Worm (Caenorhabditis elegans) whole organism, young adult: ENCODE results near the gene cpna-5.

Experiments
- B0019.2 ChIP-seq: fragments of 200-800 bp; sonication (Bioruptor generic); conservative IDR thresholded peaks from 2 replicates; pipeline ENCODE4 v1.3.6; 2022; ENCODE audit warnings: missing genetic modification reagents, missing genetic modification characterization, missing compliant biosample characterization
- B0035.1 ChIP-seq: sonication (generic microtip); optimal IDR thresholded peaks from 2 replicates; lab custom pipeline; 2016; ENCODE audit warnings: missing genetic modification characterization, mild to moderate bottlenecking, missing compliant biosample characterization, missing genotype, missing genetic modification reagents
- B0261.1 ChIP-seq: sonication (generic microtip); optimal IDR thresholded peaks from 2 replicates; lab custom pipeline; 2016; ENCODE audit warnings: mild to moderate bottlenecking, missing genetic modification characterization, moderate library complexity, missing compliant biosample characterization
- F23B12.7 ChIP-seq: sonication (generic microtip); optimal IDR thresholded peaks from 2 replicates; lab custom pipeline; 2017; ENCODE audit warnings: missing genetic modification characterization, mild to moderate bottlenecking, missing compliant biosample characterization, antibody characterized with exemption, moderate library complexity; ENCODE audit not compliant: insufficient read depth
- F57C9.4 ChIP-seq: sonication (generic microtip); optimal IDR thresholded peaks from 2 replicates; lab custom pipeline; 2017; ENCODE audit warnings: mild to moderate bottlenecking, missing genetic modification characterization, missing compliant biosample characterization
- K12H6.12 ChIP-seq: fragments of 200-800 bp; sonication (Bioruptor generic); optimal IDR thresholded peaks from 2 replicates; lab custom pipeline; 2018; ENCODE audit warnings: mild to moderate bottlenecking, missing genetic modification characterization, missing compliant biosample characterization
- T26A5.8 ChIP-seq: sonication (generic microtip); optimal IDR thresholded peaks from 2 replicates; lab custom pipeline; 2016; ENCODE audit warnings: missing genetic modification characterization, missing compliant biosample characterization
- ZK185.1 ChIP-seq: sonication (generic microtip); optimal IDR thresholded peaks from 2 replicates; lab custom pipeline; 2016; ENCODE audit warnings: mild to moderate bottlenecking, missing genetic modification characterization, missing compliant biosample characterization; ENCODE audit not compliant: poor library complexity, severe bottlenecking
- atf-7 ChIP-seq: sonication (generic microtip); optimal IDR thresholded peaks from 2 replicates; lab custom pipeline; 2017; ENCODE audit warnings: mild to moderate bottlenecking, missing genetic modification characterization, missing compliant biosample characterization
- attf-3 ChIP-seq: fragments of 200-800 bp; sonication (Bioruptor generic); conservative IDR thresholded peaks from 2 replicates; pipeline ENCODE4 v1.3.6; 2022; ENCODE audit warnings: missing genetic modification reagents, missing genetic modification characterization, missing compliant biosample characterization
- attf-5 ChIP-seq: fragments of 200-800 bp; sonication (Bioruptor generic); optimal IDR thresholded peaks from 2 replicates; lab custom pipeline; 2018; ENCODE audit warnings: mild to moderate bottlenecking, missing genetic modification characterization, missing compliant biosample characterization
- attf-6 ChIP-seq: fragments of 200-800 bp; sonication (Bioruptor generic); IDR thresholded peaks from 2 replicates; pipeline ENCODE4 v1.3.6; 2022; ENCODE audit warnings: missing genetic modification reagents, missing genetic modification characterization, missing compliant biosample characterization
- bed-2 ChIP-seq: fragments of 200-800 bp; sonication (Bioruptor generic); IDR thresholded peaks from 2 replicates; pipeline ENCODE4 v1.3.6; 2022; ENCODE audit warnings: missing genetic modification reagents, missing genetic modification characterization, missing compliant biosample characterization
- ccch-3 ChIP-seq: fragments of 200-800 bp; sonication (Bioruptor generic); optimal IDR thresholded peaks from 2 replicates; lab custom pipeline; 2018; ENCODE audit warnings: mild to moderate bottlenecking, missing genetic modification characterization, missing compliant biosample characterization
- cebp-1 ChIP-seq, 2 experiments: fragments of 200-800 bp in 1 of 2; sonication (Bioruptor generic) in 1 of 2; sonication (generic microtip) in 1 of 2; IDR thresholded peaks in 1 of 2; optimal IDR thresholded peaks in 1 of 2; 2 replicates each; pipeline versions ENCODE4 v1.3.6 to Lab custom; 2017 to 2022; ENCODE audit warnings: missing compliant biosample characterization in 2 of 2, missing genetic modification characterization in 2 of 2, mild to moderate bottlenecking in 1 of 2, missing genetic modification reagents in 1 of 2, moderate library complexity in 1 of 2
- cebp-2 ChIP-seq: fragments of 200-800 bp; sonication (Bioruptor generic); IDR thresholded peaks from 2 replicates; pipeline ENCODE4 v1.3.6; 2022; ENCODE audit warnings: missing genetic modification characterization, missing compliant biosample characterization
- ceh-27 ChIP-seq: fragments of 200-800 bp; sonication (Bioruptor generic); optimal IDR thresholded peaks from 2 replicates; lab custom pipeline; 2018; ENCODE audit warnings: mild to moderate bottlenecking, missing genetic modification characterization, moderate library complexity, missing compliant biosample characterization
- ceh-91 ChIP-seq: fragments of 200-800 bp; sonication (Bioruptor generic); IDR thresholded peaks from 2 replicates; pipeline ENCODE4 v1.3.6; 2022; ENCODE audit warnings: missing genetic modification reagents, missing genetic modification characterization, missing compliant biosample characterization
- chd-7 ChIP-seq: sonication (generic microtip); optimal IDR thresholded peaks from 2 replicates; lab custom pipeline; 2016; ENCODE audit warnings: mild to moderate bottlenecking, missing genetic modification characterization, moderate library complexity, missing compliant biosample characterization
- dpff-1 ChIP-seq: sonication (generic microtip); optimal IDR thresholded peaks from 2 replicates; lab custom pipeline; 2017; ENCODE audit warnings: mild to moderate bottlenecking, missing genetic modification characterization, missing compliant biosample characterization
- efl-1 ChIP-seq: fragments of 150-350 bp; optimal IDR thresholded peaks from 2 replicates; lab custom pipeline; 2014; ENCODE audit warnings: missing biosample characterization, missing genetic modification reagents, missing genetic modification characterization
- egl-18 ChIP-seq: fragments of 200-800 bp; sonication (Bioruptor generic); IDR thresholded peaks from 2 replicates; pipeline ENCODE4 v1.3.6; 2022; ENCODE audit warnings: missing genetic modification reagents, missing genetic modification characterization, missing compliant biosample characterization
- hlh-12 ChIP-seq: sonication (generic microtip); optimal IDR thresholded peaks from 2 replicates; lab custom pipeline; 2016; ENCODE audit warnings: missing genetic modification characterization, missing compliant biosample characterization
- hlh-26 ChIP-seq: fragments of 200-800 bp; sonication (Bioruptor generic); conservative IDR thresholded peaks from 2 replicates; pipeline ENCODE4 v1.3.6; 2022; ENCODE audit warnings: missing genetic modification reagents, missing genetic modification characterization, missing compliant biosample characterization
- hmg-1.2 ChIP-seq: fragments of 200-800 bp; sonication (Bioruptor generic); IDR thresholded peaks from 2 replicates; pipeline ENCODE4 v1.3.6; 2022; ENCODE audit warnings: missing genetic modification reagents, missing genetic modification characterization, missing compliant biosample characterization
- hmg-20 ChIP-seq: fragments of 200-800 bp; sonication (Bioruptor generic); IDR thresholded peaks from 2 replicates; pipeline ENCODE4 v1.3.6; 2022; ENCODE audit warnings: missing genetic modification reagents, missing genetic modification characterization, missing compliant biosample characterization
- hrde-1 ChIP-seq: sonication (generic microtip); optimal IDR thresholded peaks from 2 replicates; lab custom pipeline; 2016; ENCODE audit warnings: missing genetic modification characterization, mild to moderate bottlenecking, missing compliant biosample characterization, moderate library complexity, missing genotype, missing genetic modification reagents, borderline replicate concordance
- let-526 ChIP-seq: fragments of 200-800 bp; sonication (Bioruptor generic); IDR thresholded peaks from 2 replicates; pipeline ENCODE4 v1.3.6; 2022; ENCODE audit warnings: missing genetic modification reagents, missing genetic modification characterization, missing compliant biosample characterization
- lin-26 ChIP-seq: fragments of 200-800 bp; sonication (Bioruptor generic); IDR thresholded peaks from 2 replicates; pipeline ENCODE4 v1.3.6; 2022; ENCODE audit warnings: missing genetic modification reagents, missing genetic modification characterization, missing compliant biosample characterization
- lin-35 ChIP-seq, 3 experiments: fragments of 150-350 bp in 2 of 3; sonication (generic microtip) in 1 of 3; optimal IDR thresholded peaks; 2 replicates each; lab custom pipeline; 2014 to 2018; ENCODE audit warnings: missing biosample characterization in 3 of 3, missing genetic modification characterization in 3 of 3, missing genetic modification reagents in 3 of 3
- madf-10 ChIP-seq: sonication (generic microtip); optimal IDR thresholded peaks from 2 replicates; lab custom pipeline; 2016; ENCODE audit warnings: mild to moderate bottlenecking, missing genetic modification characterization, missing compliant biosample characterization
- madf-3 ChIP-seq: fragments of 200-800 bp; sonication (Bioruptor generic); IDR thresholded peaks from 2 replicates; pipeline ENCODE4 v1.3.6; 2022; ENCODE audit warnings: missing genetic modification reagents, missing genetic modification characterization, missing compliant biosample characterization
- madf-6 ChIP-seq: fragments of 200-800 bp; sonication (Bioruptor generic); IDR thresholded peaks from 2 replicates; pipeline ENCODE4 v1.3.6; 2022; ENCODE audit warnings: missing genetic modification reagents, missing genetic modification characterization, missing compliant biosample characterization
- madf-8 ChIP-seq: fragments of 200-800 bp; sonication (Bioruptor generic); conservative IDR thresholded peaks from 2 replicates; pipeline ENCODE4 v1.3.6; 2022; ENCODE audit warnings: missing genetic modification reagents, missing genetic modification characterization, missing compliant biosample characterization
- mcd-1 ChIP-seq: fragments of 200-800 bp; sonication (Bioruptor generic); IDR thresholded peaks from 2 replicates; pipeline ENCODE4 v1.3.6; 2022; ENCODE audit warnings: missing genetic modification reagents, missing genetic modification characterization, missing compliant biosample characterization
- mes-4 ChIP-seq: sonication (generic microtip); optimal IDR thresholded peaks from 2 replicates; lab custom pipeline; 2016; ENCODE audit warnings: missing genotype, missing genetic modification characterization, missing compliant biosample characterization
- nhr-179 ChIP-seq: sonication (generic microtip); optimal IDR thresholded peaks from 2 replicates; lab custom pipeline; 2016; ENCODE audit warnings: mild to moderate bottlenecking, missing genetic modification characterization, missing compliant biosample characterization
- repo-1 ChIP-seq: sonication (generic microtip); optimal IDR thresholded peaks from 2 replicates; lab custom pipeline; 2017; ENCODE audit warnings: mild to moderate bottlenecking, missing genetic modification characterization, missing compliant biosample characterization
- sea-2 ChIP-seq: fragments of 200-800 bp; sonication (Bioruptor generic); IDR thresholded peaks from 2 replicates; pipeline ENCODE4 v1.3.6; 2022; ENCODE audit warnings: missing genetic modification characterization, missing compliant biosample characterization
- somi-1 ChIP-seq: fragments of 200-800 bp; sonication (Bioruptor generic); optimal IDR thresholded peaks from 2 replicates; lab custom pipeline; 2018; ENCODE audit warnings: mild to moderate bottlenecking, missing genetic modification characterization, missing compliant biosample characterization
- tbp1 ChIP-seq: fragments of 200-800 bp; sonication (Bioruptor generic); optimal IDR thresholded peaks from 2 replicates; lab custom pipeline; 2018; ENCODE audit warnings: mild to moderate bottlenecking, missing genetic modification characterization, missing compliant biosample characterization
- unc-62 ChIP-seq: fragments of 150-350 bp; optimal IDR thresholded peaks from 2 replicates; lab custom pipeline; 2014; ENCODE audit warnings: missing biosample characterization, missing genetic modification reagents, missing genetic modification characterization
- zfh-2 ChIP-seq: fragments of 200-800 bp; sonication (Bioruptor generic); conservative IDR thresholded peaks from 2 replicates; pipeline ENCODE4 v1.3.6; 2022; ENCODE audit warnings: missing genetic modification reagents, missing genetic modification characterization, missing compliant biosample characterization
- ztf-18 ChIP-seq: sonication (generic microtip); optimal IDR thresholded peaks from 2 replicates; lab custom pipeline; 2016; ENCODE audit warnings: missing genotype, mild to moderate bottlenecking, missing genetic modification characterization, missing compliant biosample characterization
- ztf-25 ChIP-seq: fragments of 200-800 bp; sonication (Bioruptor generic); IDR thresholded peaks from 2 replicates; pipeline ENCODE4 v1.3.6; 2022; ENCODE audit warnings: missing genetic modification reagents, missing genetic modification characterization, missing compliant biosample characterization
- ztf-28 ChIP-seq: fragments of 200-800 bp; sonication (Bioruptor generic); IDR thresholded peaks from 2 replicates; pipeline ENCODE4 v1.3.6; 2022; ENCODE audit warnings: missing genetic modification reagents, missing genetic modification characterization, missing compliant biosample characterization
- ztf-3 ChIP-seq: fragments of 200-800 bp; sonication (Bioruptor generic); optimal IDR thresholded peaks from 2 replicates; lab custom pipeline; 2018; ENCODE audit warnings: mild to moderate bottlenecking, missing genetic modification characterization, missing compliant biosample characterization

cpna-5 gene

DNA sequence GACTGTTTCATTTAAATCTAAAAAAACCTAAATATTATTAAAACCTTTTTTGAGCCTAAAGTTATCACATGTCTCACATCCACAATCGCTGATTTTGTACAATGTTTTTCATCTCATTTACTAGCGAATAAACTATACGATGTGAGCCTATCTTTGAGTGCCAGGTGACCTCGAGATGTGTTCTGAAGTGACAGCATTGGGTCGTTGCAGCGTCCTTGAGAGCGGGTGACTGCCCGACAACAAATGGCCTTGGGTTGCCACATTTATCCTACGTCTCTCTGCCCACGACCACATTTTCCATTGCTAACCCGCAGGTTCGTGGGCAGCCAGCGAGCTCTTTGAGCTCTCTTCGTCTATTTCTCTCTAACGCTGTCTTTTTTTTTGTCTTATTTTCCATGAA, 51.4 kb downstream of the cpna-5 start, which contains the start of gene lir-2 (continued):
- TF ChIP-seq madf-6, result 0 out of 2 replicates have a peak, but pooled peaks have one; percentile 19
- no peak for TF ChIP-seq mcd-1 (GFP tag; lab: Robert Waterston, UW)
- TF ChIP-seq zfh-2 (GFP tag; lab: Robert Waterston, UW), result 0 out of 2 replicates have a peak, but pooled peaks have one; percentile 22
- TF ChIP-seq ccch-3 (GFP tag; lab: Kevin White, UChicago), result no peak
- TF ChIP-seq ceh-91 (GFP tag; lab: Robert Waterston, UW), result no peak
- peak; percentile 29; the same call in 1 of the 2 replicates for TF ChIP-seq hmg-1.2
- TF ChIP-seq attf-5, result no peak
- no peak for TF ChIP-seq cebp-2 (GFP tag; lab: Robert Waterston, UW)
- TF ChIP-seq unc-62 (GFP tag; lab: Kevin White, UChicago), result no peak
- TF ChIP-seq T26A5.8, result no peak
- TF ChIP-seq ztf-18, result no peak
- TF ChIP-seq K12H6.12 (tag; lab: Kevin White, UChicago), result no peak
- no peak for TF ChIP-seq ztf-28 (GFP tag; lab: Robert Waterston, UW)
- TF ChIP-seq tbp1 (GFP tag; lab: Kevin White, UChicago), result no peak
- no peak for TF ChIP-seq ztf-3 (GFP tag; lab: Kevin White, UChicago)
- TF ChIP-seq egl-18 (GFP tag; lab: Robert Waterston, UW), result no peak
- no peak for TF ChIP-seq nhr-179 (tag; lab: Kevin White, UChicago)
- TF ChIP-seq let-526 (GFP tag; lab: Robert Waterston, UW), result no peak
- TF ChIP-seq somi-1 (GFP tag; lab: Kevin White, UChicago), result no peak
- no peak for TF ChIP-seq B0019.2 (GFP tag; lab: Robert Waterston, UW)
- TF ChIP-seq B0035.1, result no peak
- TF ChIP-seq repo-1 (tag; lab: Kevin White, UChicago), result no peak
- TF ChIP-seq ZK185.1 (tag; lab: Kevin White, UChicago), result no peak
- no peak for TF ChIP-seq atf-7
- TF ChIP-seq madf-8 (GFP tag; lab: Robert Waterston, UW), result no peak
- no peak for TF ChIP-seq hlh-26 (GFP tag; lab: Robert Waterston, UW)
- no peak for TF ChIP-seq efl-1 (GFP tag; lab: Kevin White, UChicago)
- TF ChIP-seq lin-26 (GFP tag; lab: Robert Waterston, UW), result no peak
- TF ChIP-seq madf-10, result no peak
- TF ChIP-seq ceh-27 (GFP tag; lab: Kevin White, UChicago), result peak; percentile 10
- no peak for TF ChIP-seq hmg-20 (GFP tag; lab: Robert Waterston, UW)
- no peak for TF ChIP-seq hlh-12 (tag; lab: Kevin White, UChicago)
- TF ChIP-seq mes-4 (tag; lab: Kevin White, UChicago), result no peak
- TF ChIP-seq lin-35 (GFP tag; optimal IDR thresholded peaks at IDR 0.05; lab: Kevin White, UChicago), result no peak
- 0 out of 2 replicates have a peak, but pooled peaks have one; percentile 28 for TF ChIP-seq madf-3 (GFP tag; lab: Robert Waterston, UW)
- no peak for TF ChIP-seq cebp-1 (GFP tag; IDR thresholded peaks at IDR 0.05; lab: Robert Waterston, UW)
- TF ChIP-seq cebp-1 (tag; optimal IDR thresholded peaks at IDR 0.05; lab: Kevin White, UChicago), result peak; percentile 20
- TF ChIP-seq F23B12.7 (tag; lab: Kevin White, UChicago), result no peak
- TF ChIP-seq sea-2, result no peak
- TF ChIP-seq hrde-1 (tag; lab: Kevin White, UChicago), result peak; percentile 10
- no peak for TF ChIP-seq bed-2 (GFP tag; lab: Robert Waterston, UW)
- no peak for TF ChIP-seq attf-6 (GFP tag; lab: Robert Waterston, UW)
- TF ChIP-seq F57C9.4 (tag; lab: Kevin White, UChicago), result no peak
- TF ChIP-seq B0261.1 (tag; lab: Kevin White, UChicago), result no peak
- no peak for TF ChIP-seq attf-3 (GFP tag; lab: Robert Waterston, UW)
- no peak for TF ChIP-seq dpff-1
- TF ChIP-seq chd-7 (tag; lab: Kevin White, UChicago), result no peak
- TF ChIP-seq ztf-25, result no peak
